Worm (Caenorhabditis elegans) whole organism, late embryonic: ENCODE measurements around the gene clec-123.
A peak's percentile ranks its signal among the peaks of the same experiment; 100 is the strongest.

Source experiments
- K02D7.2 ChIP-seq: sonication (generic microtip); optimal IDR thresholded peaks from 2 replicates; lab custom pipeline; 2017; ENCODE audit warnings: mild to moderate bottlenecking, missing genetic modification characterization, missing compliant biosample characterization
- K09A11.1 ChIP-seq: sonication (generic microtip); optimal IDR thresholded peaks from 2 replicates; lab custom pipeline; 2017; ENCODE audit warnings: antibody characterized with exemption, mild to moderate bottlenecking, missing genetic modification characterization, missing compliant biosample characterization; ENCODE audit not compliant: insufficient read depth
- ahr-1 ChIP-seq: sonication (generic microtip); optimal IDR thresholded peaks from 2 replicates; lab custom pipeline; 2016; ENCODE audit warnings: missing genetic modification characterization, missing compliant biosample characterization
- ceh-22 ChIP-seq: sonication (generic microtip); optimal IDR thresholded peaks from 2 replicates; lab custom pipeline; 2017; ENCODE audit warnings: missing biosample characterization, missing genetic modification characterization
- ceh-24 ChIP-seq: sonication (generic microtip); optimal IDR thresholded peaks from 2 replicates; lab custom pipeline; 2016; ENCODE audit warnings: mild to moderate bottlenecking, missing genetic modification characterization, missing compliant biosample characterization
- ceh-31 ChIP-seq: sonication (generic microtip); optimal IDR thresholded peaks from 2 replicates; lab custom pipeline; 2016; ENCODE audit warnings: missing genetic modification characterization, missing compliant biosample characterization
- ceh-34 ChIP-seq: sonication (generic microtip); optimal IDR thresholded peaks from 2 replicates; lab custom pipeline; 2016; ENCODE audit warnings: mild to moderate bottlenecking, missing genetic modification characterization, missing compliant biosample characterization
- ceh-45 ChIP-seq: fragments of 200-800 bp; sonication (Bioruptor generic); IDR thresholded peaks from 2 replicates; pipeline ENCODE4 v1.3.6; 2022; ENCODE audit warnings: missing genetic modification reagents, missing genetic modification characterization, missing compliant biosample characterization
- ceh-48 ChIP-seq: sonication (generic microtip); optimal IDR thresholded peaks from 2 replicates; lab custom pipeline; 2016; ENCODE audit warnings: missing genetic modification characterization, inconsistent platforms, missing compliant biosample characterization
- eyg-1 ChIP-seq: sonication (generic microtip); optimal IDR thresholded peaks from 2 replicates; lab custom pipeline; 2016; ENCODE audit warnings: missing genotype, missing genetic modification characterization, missing compliant biosample characterization
- fax-1 ChIP-seq: sonication (generic microtip); optimal IDR thresholded peaks from 2 replicates; lab custom pipeline; 2016; ENCODE audit warnings: missing genotype, missing genetic modification characterization, missing compliant biosample characterization
- fkh-10 ChIP-seq: fragments of 150-350 bp; optimal IDR thresholded peaks from 2 replicates; lab custom pipeline; 2014; ENCODE audit warnings: missing biosample characterization, missing genetic modification reagents, missing genetic modification characterization
- gmeb-2 ChIP-seq: sonication (generic microtip); optimal IDR thresholded peaks from 2 replicates; lab custom pipeline; 2016; ENCODE audit warnings: missing genetic modification characterization, inconsistent platforms, missing compliant biosample characterization
- lim-6 ChIP-seq: sonication (generic microtip); optimal IDR thresholded peaks from 2 replicates; lab custom pipeline; 2016; ENCODE audit warnings: missing genetic modification characterization, missing compliant biosample characterization
- lin-11 ChIP-seq: fragments of 200-800 bp; sonication (Bioruptor generic); optimal IDR thresholded peaks from 2 replicates; lab custom pipeline; 2018; ENCODE audit warnings: mild to moderate bottlenecking, missing genetic modification characterization, missing compliant biosample characterization
- madf-2 ChIP-seq: sonication (generic microtip); optimal IDR thresholded peaks from 2 replicates; lab custom pipeline; 2017; ENCODE audit warnings: missing genetic modification characterization, missing compliant biosample characterization
- nfya-1 ChIP-seq: sonication (generic microtip); optimal IDR thresholded peaks from 2 replicates; lab custom pipeline; 2017; ENCODE audit warnings: missing genetic modification characterization, mild to moderate bottlenecking, missing compliant biosample characterization, antibody characterized with exemption, moderate library complexity
- nhr-11 ChIP-seq: fragments of 150-350 bp; optimal IDR thresholded peaks from 2 replicates; lab custom pipeline; 2014; ENCODE audit warnings: missing biosample characterization, missing genetic modification characterization
- nhr-232 ChIP-seq: sonication (generic microtip); optimal IDR thresholded peaks from 2 replicates; lab custom pipeline; 2016; ENCODE audit warnings: missing genetic modification characterization, missing compliant biosample characterization
- pat-9 ChIP-seq: fragments of 200-800 bp; sonication (Bioruptor generic); optimal IDR thresholded peaks from 2 replicates; lab custom pipeline; 2018; ENCODE audit warnings: mild to moderate bottlenecking, missing genetic modification characterization, moderate library complexity, missing compliant biosample characterization
- pha-2 ChIP-seq: sonication (generic microtip); optimal IDR thresholded peaks from 2 replicates; lab custom pipeline; 2017; ENCODE audit warnings: mild to moderate bottlenecking, missing genetic modification characterization, missing compliant biosample characterization
- ref-2 ChIP-seq: sonication (generic microtip); optimal IDR thresholded peaks from 2 replicates; lab custom pipeline; 2016; ENCODE audit warnings: missing genetic modification characterization, missing compliant biosample characterization
- rnt-1 ChIP-seq: sonication (generic microtip); optimal IDR thresholded peaks from 2 replicates; lab custom pipeline; 2016; ENCODE audit warnings: missing genetic modification characterization, missing compliant biosample characterization
- tbx-2 ChIP-seq: sonication (generic microtip); optimal IDR thresholded peaks from 2 replicates; lab custom pipeline; 2016; ENCODE audit warnings: missing genetic modification characterization, missing compliant biosample characterization
- zip-5 ChIP-seq: sonication (generic microtip); optimal IDR thresholded peaks from 2 replicates; lab custom pipeline; 2016; ENCODE audit warnings: missing genetic modification characterization, missing compliant biosample characterization
- ztf-16 ChIP-seq: sonication (generic microtip); optimal IDR thresholded peaks from 2 replicates; lab custom pipeline; 2017; ENCODE audit warnings: missing genetic modification characterization, missing compliant biosample characterization

The clec-123 gene

DNA sequence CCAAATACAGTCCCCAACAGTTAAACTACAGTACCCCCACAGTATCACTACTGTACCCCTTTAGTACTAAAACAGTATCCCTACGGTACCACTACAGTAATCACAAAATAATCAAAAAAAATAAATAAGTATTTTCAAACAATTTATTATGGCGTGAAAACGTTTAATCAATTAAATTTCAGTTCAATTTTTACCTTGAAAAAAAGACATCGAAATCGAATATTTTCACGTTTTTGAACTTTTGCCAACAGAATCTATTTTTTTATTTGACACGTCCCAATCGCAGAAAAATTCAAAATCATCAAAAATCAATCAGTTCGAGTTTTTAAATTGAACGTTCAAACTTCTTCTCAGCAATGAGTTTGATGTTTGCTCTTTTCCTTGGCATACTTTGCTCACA lies at the start of gene clec-123:
TSS of gene clec-123 (plus strand) at position 301 of the 400 bp plus-strand sequence.
- no peak for TF ChIP-seq nhr-232
- no peak for TF ChIP-seq madf-2
- no peak for TF ChIP-seq K02D7.2
- no peak for TF ChIP-seq ceh-31 (tag; lab: Kevin White, UChicago)
- no peak for TF ChIP-seq ceh-24 (tag; lab: Kevin White, UChicago)
- TF ChIP-seq tbx-2 (tag; lab: Kevin White, UChicago) = no peak
- TF ChIP-seq ceh-45 (GFP tag; lab: Robert Waterston, UW) = no peak
- TF ChIP-seq ceh-34 (tag; lab: Kevin White, UChicago) = no peak
- TF ChIP-seq lin-11 (tag; lab: Kevin White, UChicago) = no peak

DNA sequence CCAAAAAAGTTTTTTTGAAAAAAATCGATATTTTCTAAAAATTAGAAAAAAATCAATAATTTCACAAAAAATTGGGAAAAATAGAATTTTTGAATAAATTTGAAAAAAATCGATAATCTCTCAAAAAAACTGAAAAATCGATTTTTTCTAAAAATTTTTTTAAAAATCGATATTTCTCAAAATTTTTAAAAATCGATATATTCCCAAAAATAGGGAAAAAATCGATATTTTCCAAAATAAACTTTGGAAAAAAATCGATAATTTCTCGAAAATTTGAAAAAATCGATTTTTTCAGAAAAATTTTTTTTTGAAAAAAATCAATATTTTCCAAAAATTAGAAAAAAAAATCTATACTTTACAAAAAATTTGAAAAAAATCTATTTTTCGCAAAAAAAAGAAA lies 49.4 kb upstream of the clec-123 start:
- TF ChIP-seq ceh-48 (tag; lab: Kevin White, UChicago) = peak; percentile 20
- TF ChIP-seq zip-5 (tag; lab: Kevin White, UChicago) = no peak

DNA sequence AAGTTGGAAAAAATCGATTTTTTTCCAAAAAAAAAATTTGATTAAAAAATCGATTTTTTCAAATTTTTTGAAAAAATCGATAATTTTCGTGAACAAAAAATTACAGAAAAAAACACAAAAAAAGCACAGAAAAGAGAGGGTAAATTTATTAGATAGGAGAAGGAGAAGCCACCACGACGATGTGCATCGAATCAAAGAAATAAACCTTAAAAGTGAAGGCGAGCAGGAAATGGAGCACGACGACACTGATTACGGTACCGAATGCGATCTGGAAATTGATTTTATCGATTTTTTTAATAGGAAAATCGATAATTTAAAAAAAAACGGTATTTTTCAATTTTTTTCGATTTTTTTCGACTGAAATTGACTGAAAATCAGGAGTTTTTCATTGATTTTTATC lies 48.9 kb upstream of the clec-123 start:
- no peak for TF ChIP-seq ahr-1 (tag; lab: Kevin White, UChicago)
- no peak for TF ChIP-seq K02D7.2
- TF ChIP-seq ztf-16 (tag; lab: Kevin White, UChicago) = no peak

ce11 chrII:3066401-3066800 lies 47.6 kb upstream of the clec-123 start:
- TF ChIP-seq K09A11.1 (tag; lab: Kevin White, UChicago) = no peak
- TF ChIP-seq ceh-24 (tag; lab: Kevin White, UChicago) = no peak
- peak; percentile 15 for TF ChIP-seq ceh-48 (tag; lab: Kevin White, UChicago)

- no peak for TF ChIP-seq pat-9 (tag; lab: Kevin White, UChicago)
- peak; percentile 33 for TF ChIP-seq ceh-48 (tag; lab: Kevin White, UChicago)
- no peak for TF ChIP-seq rnt-1 (tag; lab: Kevin White, UChicago)
Observed at ce11 chrII:3067447-3067846, 46.6 kb upstream of the clec-123 start.

- TF ChIP-seq fkh-10 (GFP tag; lab: Kevin White, UChicago) = no peak
- TF ChIP-seq nfya-1 (tag; lab: Kevin White, UChicago) = no peak
- TF ChIP-seq ceh-22 (tag; lab: Kevin White, UChicago) = no peak
- TF ChIP-seq lim-6 (tag; lab: Kevin White, UChicago) = no peak
- TF ChIP-seq fax-1 (tag; lab: Kevin White, UChicago) = no peak
- no peak for TF ChIP-seq nhr-11 (tag; lab: Kevin White, UChicago)
- no peak for TF ChIP-seq eyg-1 (tag; lab: Kevin White, UChicago)
- no peak for TF ChIP-seq pha-2
- TF ChIP-seq gmeb-2 = no peak
Observed at ce11 chrII:3067896-3068295, 46.1 kb upstream of the clec-123 start.

DNA sequence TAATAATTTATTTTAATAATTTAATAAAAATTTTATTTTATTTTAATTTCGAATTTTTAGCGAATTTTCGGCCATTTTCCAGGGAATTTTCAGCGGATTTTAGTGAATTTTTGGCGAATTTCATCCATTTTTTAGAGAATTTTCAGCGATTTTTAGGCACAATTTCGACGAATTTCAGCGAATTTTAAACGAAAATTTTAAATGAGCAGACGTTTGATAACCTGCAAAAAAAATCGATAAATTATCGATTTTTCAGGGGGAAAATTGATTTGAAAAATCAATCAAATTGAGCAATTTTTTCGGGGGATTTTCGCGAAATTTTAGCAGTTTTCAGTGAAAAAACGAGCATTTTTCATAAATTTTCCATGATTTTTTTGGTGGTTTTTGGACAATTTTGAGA lies 45.4 kb upstream of the clec-123 start:
- TF ChIP-seq ref-2 (tag; lab: Kevin White, UChicago) (no peak), ceh-48 (tag; lab: Kevin White, UChicago) (peak; percentile 16)

DNA sequence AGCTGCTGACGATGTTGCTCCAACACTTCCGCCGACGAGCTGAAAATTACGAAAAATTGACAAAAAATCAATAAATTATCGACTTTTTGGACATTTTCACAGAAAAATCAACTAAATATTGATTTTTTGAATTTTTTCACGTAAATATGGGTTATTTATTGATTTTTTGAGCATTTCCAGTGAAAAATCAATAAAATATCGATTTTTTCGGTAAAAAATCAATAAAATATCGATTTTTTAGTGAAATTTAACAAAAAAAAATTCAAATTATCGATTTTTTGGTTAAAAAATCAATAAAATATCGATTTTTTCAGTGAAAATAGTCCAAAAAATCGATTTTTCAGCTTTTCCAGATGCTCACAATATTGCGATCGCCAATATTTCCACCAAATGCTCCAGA lies 43.9 kb upstream of the clec-123 start:
- TF ChIP-seq ceh-48 (tag; lab: Kevin White, UChicago) (peak; percentile 39), ceh-45 (GFP tag; lab: Robert Waterston, UW) (no peak), pha-2 (no peak)
